Worm (Caenorhabditis elegans) whole organism, L2 larva: ENCODE measurements around the gene F46C5.9.

Source experiments
- C34F6.9 ChIP-seq: fragments of 150-350 bp; optimal IDR thresholded peaks from 2 replicates; lab custom pipeline; 2014; ENCODE audit warnings: missing biosample characterization, missing genetic modification characterization
- F13H6.1 ChIP-seq: sonication (generic microtip); optimal IDR thresholded peaks from 2 replicates; lab custom pipeline; 2016; ENCODE audit warnings: missing genetic modification characterization, missing compliant biosample characterization
- R02D3.7 ChIP-seq: fragments of 150-350 bp; optimal IDR thresholded peaks from 2 replicates; lab custom pipeline; 2014; ENCODE audit warnings: missing biosample characterization, missing genetic modification characterization
- Y55F3AM.14 ChIP-seq: fragments of 200-800 bp; sonication (Bioruptor generic); optimal IDR thresholded peaks from 2 replicates; lab custom pipeline; 2018; ENCODE audit warnings: mild to moderate bottlenecking, missing genetic modification characterization, missing compliant biosample characterization
- ZK546.5 ChIP-seq: sonication (generic microtip); optimal IDR thresholded peaks from 2 replicates; lab custom pipeline; 2017; ENCODE audit warnings: missing biosample characterization, missing genetic modification characterization
- alr-1 ChIP-seq: fragments of 150-350 bp; optimal IDR thresholded peaks from 2 replicates; lab custom pipeline; 2014; ENCODE audit warnings: missing biosample characterization, missing genetic modification characterization
- ama-1 ChIP-seq: fragments of 150-350 bp; optimal IDR thresholded peaks from 2 replicates; lab custom pipeline; 2018; ENCODE audit warnings: inconsistent platforms
- blmp-1 ChIP-seq: sonication (generic microtip); optimal IDR thresholded peaks from 2 replicates; lab custom pipeline; 2017; ENCODE audit warnings: missing genetic modification characterization, mild to moderate bottlenecking, missing compliant biosample characterization, antibody characterized with exemption, moderate library complexity; ENCODE audit not compliant: insufficient read depth
- ceh-16 ChIP-seq: fragments of 150-350 bp; optimal IDR thresholded peaks from 2 replicates; lab custom pipeline; 2014; ENCODE audit warnings: missing biosample characterization, missing genetic modification characterization
- ceh-82 ChIP-seq: fragments of 150-350 bp; optimal IDR thresholded peaks from 2 replicates; lab custom pipeline; 2014; ENCODE audit warnings: missing biosample characterization, missing genetic modification characterization
- crh-2 ChIP-seq: sonication (generic microtip); optimal IDR thresholded peaks from 2 replicates; lab custom pipeline; 2017; ENCODE audit warnings: missing biosample characterization, missing genetic modification characterization
- elt-1 ChIP-seq: fragments of 150-350 bp; optimal IDR thresholded peaks from 2 replicates; lab custom pipeline; 2014; ENCODE audit warnings: missing biosample characterization, missing genetic modification characterization
- elt-3 ChIP-seq: sonication (generic microtip); optimal IDR thresholded peaks from 2 replicates; lab custom pipeline; 2017; ENCODE audit warnings: missing biosample characterization, missing genetic modification characterization
- fos-1 ChIP-seq: fragments of 150-350 bp; optimal IDR thresholded peaks from 2 replicates; lab custom pipeline; 2014; ENCODE audit warnings: missing biosample characterization, missing genetic modification characterization
- gmeb-1 ChIP-seq: fragments of 150-350 bp; optimal IDR thresholded peaks from 2 replicates; lab custom pipeline; 2014; ENCODE audit warnings: missing biosample characterization, missing genetic modification characterization
- lin-11 ChIP-seq: fragments of 150-350 bp; sonication (generic microtip); optimal IDR thresholded peaks from 2 replicates; lab custom pipeline; 2014; ENCODE audit warnings: missing biosample characterization, missing genetic modification characterization, inconsistent platforms, mixed read lengths
- lin-13 ChIP-seq: fragments of 150-350 bp; optimal IDR thresholded peaks from 2 replicates; lab custom pipeline; 2014; ENCODE audit warnings: missing biosample characterization, missing genetic modification reagents, missing genetic modification characterization
- lin-39 ChIP-seq: fragments of 150-350 bp; optimal IDR thresholded peaks from 2 replicates; lab custom pipeline; 2014; ENCODE audit warnings: missing biosample characterization, missing genetic modification reagents, missing genetic modification characterization
- lsy-2 ChIP-seq, 2 experiments: fragments of 150-350 bp in 1 of 2; sonication (generic microtip) in 1 of 2; optimal IDR thresholded peaks; 2 replicates each; lab custom pipeline; 2014 to 2017; ENCODE audit warnings: missing biosample characterization in 2 of 2, missing genetic modification characterization in 2 of 2
- mab-5 ChIP-seq: fragments of 150-350 bp; optimal IDR thresholded peaks from 2 replicates; lab custom pipeline; 2014; ENCODE audit warnings: missing biosample characterization, missing genetic modification characterization
- mdl-1 ChIP-seq, 2 experiments: fragments of 150-350 bp in 1 of 2; sonication (generic microtip) in 1 of 2; optimal IDR thresholded peaks; 2 replicates each; lab custom pipeline; 2017; ENCODE audit warnings: missing biosample characterization in 2 of 2, missing genetic modification characterization in 2 of 2
- nhr-11 ChIP-seq: fragments of 150-350 bp; optimal IDR thresholded peaks from 2 replicates; lab custom pipeline; 2014; ENCODE audit warnings: missing biosample characterization, missing genetic modification characterization
- nhr-12 ChIP-seq: fragments of 150-350 bp; optimal IDR thresholded peaks from 2 replicates; lab custom pipeline; 2014; ENCODE audit warnings: missing biosample characterization, missing genetic modification characterization
- nhr-129 ChIP-seq: fragments of 150-350 bp; optimal IDR thresholded peaks from 2 replicates; lab custom pipeline; 2014; ENCODE audit warnings: missing biosample characterization, missing genetic modification characterization
- nhr-23 ChIP-seq: fragments of 150-350 bp; optimal IDR thresholded peaks from 2 replicates; lab custom pipeline; 2014; ENCODE audit warnings: missing biosample characterization, missing genetic modification reagents, missing genetic modification characterization
- nhr-237 ChIP-seq: fragments of 150-350 bp; optimal IDR thresholded peaks from 2 replicates; lab custom pipeline; 2014; ENCODE audit warnings: missing biosample characterization, missing genetic modification characterization
- nhr-25 ChIP-seq: fragments of 150-350 bp; sonication (generic microtip); optimal IDR thresholded peaks from 3 replicates; lab custom pipeline; 2014; ENCODE audit warnings: missing biosample characterization, missing genetic modification characterization
- nhr-77 ChIP-seq: fragments of 150-350 bp; optimal IDR thresholded peaks from 2 replicates; lab custom pipeline; 2014; ENCODE audit warnings: missing biosample characterization, missing genetic modification characterization
- peb-1 ChIP-seq: fragments of 150-350 bp; optimal IDR thresholded peaks from 2 replicates; lab custom pipeline; 2014; ENCODE audit warnings: missing biosample characterization, missing genetic modification characterization
- sem-4 ChIP-seq: fragments of 150-350 bp; optimal IDR thresholded peaks from 2 replicates; lab custom pipeline; 2014; ENCODE audit warnings: missing biosample characterization, missing genetic modification reagents, missing genetic modification characterization
- skn-1 ChIP-seq: sonication (generic microtip); optimal IDR thresholded peaks from 2 replicates; lab custom pipeline; 2017; ENCODE audit warnings: missing biosample characterization, missing genetic modification characterization
- sma-3 ChIP-seq: sonication (generic microtip); optimal IDR thresholded peaks from 2 replicates; lab custom pipeline; 2016; ENCODE audit warnings: missing genetic modification reagents, missing genetic modification characterization, missing compliant biosample characterization
- sma-9 ChIP-seq, 2 experiments: fragments of 150-350 bp in 1 of 2; sonication (generic microtip) in 1 of 2; optimal IDR thresholded peaks; 2 replicates each; lab custom pipeline; 2014 to 2016; ENCODE audit warnings: missing genetic modification characterization in 2 of 2, mild to moderate bottlenecking in 1 of 2, missing biosample characterization in 1 of 2, missing compliant biosample characterization in 1 of 2, missing genetic modification reagents in 1 of 2, moderate library complexity in 1 of 2
- snpc-4 ChIP-seq: fragments of 150-350 bp; optimal IDR thresholded peaks from 2 replicates; lab custom pipeline; 2014; ENCODE audit warnings: missing biosample characterization, missing genetic modification characterization
- unc-55 ChIP-seq: fragments of 150-350 bp; sonication (generic microtip); optimal IDR thresholded peaks from 3 replicates; lab custom pipeline; 2014; ENCODE audit warnings: missing biosample characterization, missing genetic modification reagents, missing genetic modification characterization
- unc-62 ChIP-seq: fragments of 150-350 bp; optimal IDR thresholded peaks from 2 replicates; lab custom pipeline; 2014; ENCODE audit warnings: missing biosample characterization, missing genetic modification reagents, missing genetic modification characterization
- zag-1 ChIP-seq: fragments of 150-350 bp; optimal IDR thresholded peaks from 2 replicates; lab custom pipeline; 2014; ENCODE audit warnings: missing biosample characterization, missing genetic modification characterization
- ztf-4 ChIP-seq: fragments of 150-350 bp; optimal IDR thresholded peaks from 2 replicates; lab custom pipeline; 2014; ENCODE audit warnings: missing biosample characterization, missing genetic modification characterization

F46C5.9 gene

ce11 chrII:8785875-8786274, 24.7 kb downstream of the F46C5.9 start:
- peak; percentile 39 for TF ChIP-seq ztf-4 (tag; lab: Kevin White, UChicago)
- peak; percentile 8 for TF ChIP-seq snpc-4 (tag; lab: Kevin White, UChicago)
- peak; percentile 35 for TF ChIP-seq C34F6.9
- TF ChIP-seq lsy-2 (tag; optimal IDR thresholded peaks at IDR 0.05; lab: Kevin White, UChicago), result peak in 1 of 2 experiments; percentile 46
- peak; percentile 13 for TF ChIP-seq nhr-11 (tag; lab: Kevin White, UChicago)
- TF ChIP-seq nhr-129 (tag; lab: Kevin White, UChicago), result peak; percentile 46
- peak; percentile 25 for TF ChIP-seq sma-9 (GFP tag; optimal IDR thresholded peaks at IDR 0.05; lab: Kevin White, UChicago)
- TF ChIP-seq sma-9 (tag; optimal IDR thresholded peaks at IDR 0.05; lab: Kevin White, UChicago), result no peak
- TF ChIP-seq nhr-237 (tag; lab: Kevin White, UChicago), result no peak
- no peak for TF ChIP-seq peb-1 (tag; lab: Kevin White, UChicago)
- peak; percentile 45 to 58 for TF ChIP-seq mdl-1 (tag; optimal IDR thresholded peaks at IDR 0.05; lab: Kevin White, UChicago)
- TF ChIP-seq unc-62 (GFP tag; lab: Kevin White, UChicago), result no peak
- peak; percentile 32 for TF ChIP-seq sem-4 (tag; lab: Kevin White, UChicago)
- TF ChIP-seq, all 48 proteins: peak for 9

- TF ChIP-seq blmp-1 (tag; lab: Kevin White, UChicago), result no peak
- peak; percentile 13 for TF ChIP-seq snpc-4 (tag; lab: Kevin White, UChicago)
- no peak for TF ChIP-seq ceh-16 (tag; lab: Kevin White, UChicago)
- TF ChIP-seq sem-4 (tag; lab: Kevin White, UChicago), result peak; percentile 23
- no peak for TF ChIP-seq lin-11 (tag; lab: Kevin White, UChicago)
- TF ChIP-seq Y55F3AM.14, result no peak
- no peak for TF ChIP-seq lin-13 (GFP tag; lab: Kevin White, UChicago)
- TF ChIP-seq lin-39 (tag; lab: Kevin White, UChicago), result no peak
- no peak for TF ChIP-seq nhr-77
- TF ChIP-seq nhr-237 (tag; lab: Kevin White, UChicago), result no peak
- no peak for TF ChIP-seq nhr-23 (tag; lab: Kevin White, UChicago)
- TF ChIP-seq zag-1 (tag; lab: Kevin White, UChicago), result peak; percentile 33
- TF ChIP-seq peb-1 (tag; lab: Kevin White, UChicago), result no peak
- peak; percentile 6 for TF ChIP-seq fos-1 (tag; lab: Kevin White, UChicago)
- TF ChIP-seq ceh-82 (tag; lab: Kevin White, UChicago), result no peak
- peak; percentile 20 for TF ChIP-seq ztf-4 (tag; lab: Kevin White, UChicago)
- no peak for TF ChIP-seq alr-1 (tag; lab: Kevin White, UChicago)
- TF ChIP-seq gmeb-1, result no peak
- TF ChIP-seq sma-9 (GFP tag; optimal IDR thresholded peaks at IDR 0.05; lab: Kevin White, UChicago), result peak; percentile 28
- TF ChIP-seq sma-9 (tag; optimal IDR thresholded peaks at IDR 0.05; lab: Kevin White, UChicago), result no peak
- TF ChIP-seq C34F6.9, result peak; percentile 86
- peak; percentile 48 for TF ChIP-seq nhr-129 (tag; lab: Kevin White, UChicago)
- TF ChIP-seq nhr-12 (tag; lab: Kevin White, UChicago), result no peak
- no peak for TF ChIP-seq elt-1 (tag; lab: Kevin White, UChicago)
- TF ChIP-seq mab-5 (tag; lab: Kevin White, UChicago), result no peak
- TF ChIP-seq sma-3 (GFP tag; lab: Kevin White, UChicago), result no peak
- peak; percentile 49 for TF ChIP-seq F13H6.1 (tag; lab: Kevin White, UChicago)
- TF ChIP-seq ZK546.5, result no peak
- no peak for TF ChIP-seq elt-3 (tag; lab: Kevin White, UChicago)
- peak; percentile 82 for TF ChIP-seq ama-1
- TF ChIP-seq skn-1 (tag; lab: Kevin White, UChicago), result no peak
- peak; percentile 71 for TF ChIP-seq crh-2 (tag; lab: Kevin White, UChicago)
- TF ChIP-seq nhr-25 (tag; lab: Kevin White, UChicago), result no peak
- peak in 1 of 2 experiments; percentile 41 for TF ChIP-seq lsy-2 (tag; optimal IDR thresholded peaks at IDR 0.05; lab: Kevin White, UChicago)
- TF ChIP-seq unc-55 (GFP tag; lab: Kevin White, UChicago), result peak; percentile 71
- TF ChIP-seq R02D3.7 (tag; lab: Kevin White, UChicago), result no peak
These were observed 26.1 kb downstream of the F46C5.9 start for ce11 chrII:8784235-8784928.
